Worm (Caenorhabditis elegans): Measurements from ENCODE around the gene C08H9.18.

DNA sequence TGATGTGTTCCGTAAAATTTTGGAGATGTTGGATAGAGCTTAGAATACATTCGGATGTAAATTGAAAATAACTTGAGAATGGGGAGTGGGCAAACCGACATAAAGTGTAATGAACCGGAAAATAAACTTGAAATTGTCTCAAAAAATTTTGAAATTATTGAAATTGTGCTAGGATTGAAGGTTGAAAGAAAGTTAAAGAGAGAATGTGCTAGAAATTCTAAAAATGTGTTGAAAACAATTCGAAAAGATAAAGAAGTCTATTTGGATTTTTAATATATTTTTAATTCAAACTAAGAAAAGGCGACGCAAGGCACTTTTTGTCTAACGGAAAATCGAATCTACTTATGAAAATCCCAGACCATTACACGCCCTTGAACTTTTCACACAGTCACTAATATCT, 28.2 kb downstream of the C08H9.18 start, which contains the start of gene ZK938.3:
- no peak for TF ChIP-seq dpl-1 (GFP tag; optimal IDR thresholded peaks at IDR 0.05)
- TF ChIP-seq ces-1 (GFP tag; optimal IDR thresholded peaks at IDR 0.05): no peak
- no peak for TF ChIP-seq mdl-1 (tag; optimal IDR thresholded peaks at IDR 0.05)
- TF ChIP-seq F49E8.2 (tag; optimal IDR thresholded peaks at IDR 0.05; ENCODE audit: borderline replicate concordance): no peak
- no peak for TF ChIP-seq nhr-237 (tag; optimal IDR thresholded peaks at IDR 0.05)
- no peak for TF ChIP-seq nhr-28 (tag; optimal IDR thresholded peaks at IDR 0.05)
- TF ChIP-seq mxl-3 (GFP tag; optimal IDR thresholded peaks at IDR 0.05): no peak
- TF ChIP-seq nhr-10 (tag; optimal IDR thresholded peaks at IDR 0.05): no peak
- TF ChIP-seq ceh-20 (GFP tag; IDR thresholded peaks at IDR 0.05): no peak
- no peak for TF ChIP-seq unc-39 (tag; optimal IDR thresholded peaks at IDR 0.05)
- no peak for TF ChIP-seq ztf-11 (tag; optimal IDR thresholded peaks at IDR 0.05)
- no peak for TF ChIP-seq T26A8.4 (GFP tag; IDR thresholded peaks at IDR 0.05)
